Fruit fly (Drosophila melanogaster) whole organism, embryonic: ENCODE measurements around the gene CG17646.

ENCODE experiments used
- Awh ChIP-seq: fragments of 200-800 bp; sonication (Bioruptor generic); IDR thresholded peaks from 2 replicates; pipeline ENCODE4, ENCODE4 v1.3.6; 2022; ENCODE audit warnings: missing biosample characterization, missing genetic modification characterization
- Blimp-1 ChIP-seq: fragments of 200-800 bp; sonication (Bioruptor generic); optimal IDR thresholded peaks from 3 replicates; lab custom pipeline; 2018; ENCODE audit warnings: missing biosample characterization, missing genetic modification characterization, mild to moderate bottlenecking, moderate library complexity, missing genetic modification reagents
- CG1024 ChIP-seq: fragments of 200-800 bp; sonication (Bioruptor generic); IDR thresholded peaks from 2 replicates; pipeline ENCODE4 v1.3.6; 2022; ENCODE audit warnings: missing biosample characterization, missing genetic modification characterization
- CG10366 ChIP-seq: fragments of 200-800 bp; sonication (Bioruptor generic); IDR thresholded peaks from 2 replicates; pipeline ENCODE4 v1.3.6; 2022; ENCODE audit warnings: missing biosample characterization, missing genetic modification characterization
- CG12299 ChIP-seq: fragments of 200-800 bp; sonication (Bioruptor generic); optimal IDR thresholded peaks from 2 replicates; lab custom pipeline; 2018; ENCODE audit warnings: missing biosample characterization, mild to moderate bottlenecking, missing genetic modification characterization
- CG12659 ChIP-seq: fragments of 200-800 bp; sonication (Bioruptor generic); optimal IDR thresholded peaks from 3 replicates; lab custom pipeline; 2017; ENCODE audit warnings: mild to moderate bottlenecking, missing biosample characterization, missing genetic modification reagents, missing genetic modification characterization
- CG15601 ChIP-seq: fragments of 200-800 bp; sonication (Bioruptor generic); optimal IDR thresholded peaks from 3 replicates; lab custom pipeline; 2019; ENCODE audit warnings: missing biosample characterization, mild to moderate bottlenecking, missing genetic modification characterization, moderate library complexity
- CG1647 ChIP-seq: fragments of 200-800 bp; sonication (Bioruptor generic); optimal IDR thresholded peaks from 3 replicates; lab custom pipeline; 2016; ENCODE audit warnings: missing biosample characterization, missing genetic modification characterization
- CG1792 ChIP-seq: fragments of 200-800 bp; sonication (Bioruptor generic); optimal IDR thresholded peaks from 2 replicates; lab custom pipeline; 2016; ENCODE audit warnings: missing biosample characterization, missing genetic modification characterization
- CG18764 ChIP-seq: fragments of 200-800 bp; sonication (Bioruptor generic); optimal IDR thresholded peaks from 3 replicates; lab custom pipeline; 2016; ENCODE audit warnings: missing biosample characterization, missing genetic modification characterization
- CG31388 ChIP-seq: fragments of 200-800 bp; sonication (Bioruptor generic); optimal IDR thresholded peaks from 2 replicates; lab custom pipeline; 2016; ENCODE audit warnings: missing biosample characterization, missing genetic modification characterization
- CG3163 ChIP-seq: fragments of 200-800 bp; sonication (Bioruptor generic); optimal IDR thresholded peaks from 3 replicates; lab custom pipeline; 2016; ENCODE audit warnings: missing biosample characterization, missing genetic modification characterization
- CG33557 ChIP-seq: fragments of 200-800 bp; sonication (Bioruptor generic); optimal IDR thresholded peaks from 2 replicates; lab custom pipeline; 2019; ENCODE audit warnings: missing biosample characterization, mild to moderate bottlenecking, missing genetic modification characterization, moderate library complexity
- CG3726 ChIP-seq: fragments of 200-800 bp; sonication (Bioruptor generic); IDR thresholded peaks from 3 replicates; pipeline ENCODE4, ENCODE4 v1.3.6; 2022; ENCODE audit warnings: missing biosample characterization, missing genetic modification characterization
- CG43689 ChIP-seq: fragments of 200-800 bp; sonication (Bioruptor generic); IDR thresholded peaks from 2 replicates; pipeline ENCODE4 v1.3.6; 2022; ENCODE audit warnings: missing biosample characterization, missing genetic modification characterization
- CG4424 ChIP-seq: fragments of 200-800 bp; sonication (Bioruptor generic); optimal IDR thresholded peaks from 3 replicates; lab custom pipeline; 2016; ENCODE audit warnings: missing biosample characterization, missing genetic modification characterization
- CG4854 ChIP-seq: fragments of 200-800 bp; sonication (Bioruptor generic); optimal IDR thresholded peaks from 2 replicates; lab custom pipeline; 2016; ENCODE audit warnings: missing biosample characterization, missing genetic modification characterization, inconsistent platforms
- CG5180 ChIP-seq: fragments of 200-800 bp; sonication (Bioruptor generic); optimal IDR thresholded peaks from 3 replicates; lab custom pipeline; 2017; ENCODE audit warnings: missing biosample characterization, missing genetic modification characterization, mild to moderate bottlenecking, moderate library complexity, missing genetic modification reagents
- CG6254 ChIP-seq: fragments of 200-800 bp; sonication (Bioruptor generic); optimal IDR thresholded peaks from 3 replicates; lab custom pipeline; 2017; ENCODE audit warnings: mild to moderate bottlenecking, missing biosample characterization, missing genetic modification reagents, missing genetic modification characterization
- CG7372 ChIP-seq: fragments of 200-800 bp; sonication (Bioruptor generic); IDR thresholded peaks from 2 replicates; pipeline ENCODE4 v1.3.6; 2022; ENCODE audit warnings: missing biosample characterization, missing genetic modification characterization
- D19B ChIP-seq: fragments of 200-800 bp; sonication (Bioruptor generic); optimal IDR thresholded peaks from 2 replicates; lab custom pipeline; 2017; ENCODE audit warnings: missing biosample characterization, mild to moderate bottlenecking, missing genetic modification characterization
- Dp ChIP-seq: fragments of 200-800 bp; sonication (Bioruptor generic); optimal IDR thresholded peaks from 2 replicates; lab custom pipeline; 2018; ENCODE audit warnings: missing biosample characterization, mild to moderate bottlenecking, missing genetic modification characterization, moderate library complexity
- Fer3 ChIP-seq: fragments of 200-800 bp; sonication (Bioruptor generic); optimal IDR thresholded peaks from 2 replicates; lab custom pipeline; 2018; ENCODE audit warnings: missing biosample characterization, mild to moderate bottlenecking, missing genetic modification characterization, moderate library complexity
- Gug ChIP-seq: fragments of 200-800 bp; sonication (Bioruptor generic); IDR thresholded peaks from 4 replicates; pipeline ENCODE4 v1.3.6; 2022; ENCODE audit warnings: missing biosample characterization, missing genetic modification characterization
- HLH54F ChIP-seq: fragments of 200-800 bp; sonication (Bioruptor generic); optimal IDR thresholded peaks from 3 replicates; lab custom pipeline; 2016; ENCODE audit warnings: missing biosample characterization, missing genetic modification characterization
- Hand ChIP-seq: fragments of 200-800 bp; sonication (Bioruptor generic); optimal IDR thresholded peaks from 2 replicates; lab custom pipeline; 2017; ENCODE audit warnings: mild to moderate bottlenecking, missing biosample characterization, missing genetic modification reagents, missing genetic modification characterization
- Lhr ChIP-seq: fragments of 200-800 bp; sonication (Bioruptor generic); optimal IDR thresholded peaks from 3 replicates; lab custom pipeline; 2017; ENCODE audit warnings: mild to moderate bottlenecking, missing biosample characterization, missing genetic modification reagents, missing genetic modification characterization
- Nf-YA ChIP-seq: fragments of 200-800 bp; sonication (Bioruptor generic); IDR thresholded peaks from 2 replicates; pipeline ENCODE4 v1.3.6; 2022; ENCODE audit warnings: missing biosample characterization, missing genetic modification characterization
- Scr ChIP-seq: fragments of 200-800 bp; sonication (Bioruptor generic); IDR thresholded peaks from 2 replicates; pipeline ENCODE4 v1.3.6; 2022; ENCODE audit warnings: missing biosample characterization, missing genetic modification characterization; ENCODE audit not compliant: partially characterized antibody
- Vsx1 ChIP-seq: fragments of 200-800 bp; sonication (Bioruptor generic); optimal IDR thresholded peaks from 2 replicates; lab custom pipeline; 2017; ENCODE audit warnings: missing biosample characterization, mild to moderate bottlenecking, missing genetic modification characterization, missing genetic modification reagents
- Xrp1 ChIP-seq: fragments of 200-800 bp; sonication (Bioruptor generic); IDR thresholded peaks from 2 replicates; pipeline ENCODE4 v1.3.6; 2022; ENCODE audit warnings: missing biosample characterization, missing genetic modification characterization
- abd-A ChIP-seq: fragments of 200-800 bp; sonication (Bioruptor generic); optimal IDR thresholded peaks from 3 replicates; lab custom pipeline; 2019; ENCODE audit warnings: missing biosample characterization, mild to moderate bottlenecking, missing genetic modification characterization, moderate library complexity
- ac ChIP-seq: fragments of 200-800 bp; sonication (Bioruptor generic); optimal IDR thresholded peaks from 3 replicates; lab custom pipeline; 2017; ENCODE audit warnings: missing biosample characterization, mild to moderate bottlenecking, missing genetic modification characterization
- ap ChIP-seq: fragments of 200-800 bp; sonication (Bioruptor generic); IDR thresholded peaks from 2 replicates; pipeline ENCODE4 v1.3.6; 2022; ENCODE audit warnings: missing biosample characterization, missing genetic modification characterization
- ara ChIP-seq: fragments of 200-800 bp; sonication (Bioruptor generic); IDR thresholded peaks from 2 replicates; pipeline ENCODE4 v1.3.6; 2022; ENCODE audit warnings: missing biosample characterization, missing genetic modification characterization
- cato ChIP-seq: fragments of 200-800 bp; sonication (Bioruptor generic); optimal IDR thresholded peaks from 2 replicates; lab custom pipeline; 2016; ENCODE audit warnings: missing biosample characterization, missing genetic modification characterization, borderline replicate concordance
- dmrt99B ChIP-seq: fragments of 200-800 bp; sonication (Bioruptor generic); optimal IDR thresholded peaks from 2 replicates; lab custom pipeline; 2018; ENCODE audit warnings: missing biosample characterization, mild to moderate bottlenecking, missing genetic modification characterization, moderate library complexity
- dysf ChIP-seq: fragments of 200-800 bp; sonication (Bioruptor generic); IDR thresholded peaks from 3 replicates; pipeline ENCODE4 v1.3.6; 2022; ENCODE audit warnings: missing biosample characterization, missing genetic modification characterization
- ewg ChIP-seq: fragments of 200-800 bp; sonication (Bioruptor generic); optimal IDR thresholded peaks from 3 replicates; lab custom pipeline; 2017; ENCODE audit warnings: mild to moderate bottlenecking, missing biosample characterization, missing genetic modification reagents, missing genetic modification characterization
- gt ChIP-seq: fragments of 200-800 bp; sonication (Bioruptor generic); IDR thresholded peaks from 2 replicates; pipeline ENCODE4 v1.3.6; 2022; ENCODE audit warnings: missing biosample characterization, missing genetic modification characterization
- hkb ChIP-seq, 2 experiments: fragments of 200-800 bp in 1 of 2; fragments of >200 bp in 1 of 2; sonication (Bioruptor generic) in 1 of 2; IDR thresholded peaks in 1 of 2; optimal IDR thresholded peaks in 1 of 2; 2 replicates each; pipeline versions ENCODE4 v1.3.6 to Lab custom; 2017 to 2022; ENCODE audit warnings: missing biosample characterization in 1 of 2, missing genetic modification characterization in 1 of 2
- luna ChIP-seq: fragments of 200-800 bp; sonication (Bioruptor generic); optimal IDR thresholded peaks from 2 replicates; lab custom pipeline; 2016; ENCODE audit warnings: missing biosample characterization, missing genetic modification characterization
- ranshi ChIP-seq: fragments of 200-800 bp; sonication (Bioruptor generic); IDR thresholded peaks from 2 replicates; pipeline ENCODE4 v1.3.6; 2022; ENCODE audit warnings: missing biosample characterization, missing genetic modification characterization
- row ChIP-seq: fragments of 200-800 bp; sonication (Bioruptor generic); IDR thresholded peaks from 3 replicates; pipeline ENCODE4 v1.3.6; 2022; ENCODE audit warnings: missing biosample characterization, missing genetic modification characterization
- sd ChIP-seq: fragments of 200-800 bp; sonication (Bioruptor generic); optimal IDR thresholded peaks from 3 replicates; lab custom pipeline; 2018; ENCODE audit warnings: missing biosample characterization, mild to moderate bottlenecking, missing genetic modification characterization, moderate library complexity
- sens-2 ChIP-seq: fragments of 200-800 bp; sonication (Bioruptor generic); IDR thresholded peaks from 2 replicates; pipeline ENCODE4 v1.3.6; 2022; ENCODE audit warnings: missing biosample characterization, missing genetic modification characterization
- slp2 ChIP-seq: fragments of 200-800 bp; sonication (Bioruptor generic); optimal IDR thresholded peaks from 2 replicates; lab custom pipeline; 2016; ENCODE audit warnings: missing biosample characterization, missing genetic modification characterization
- sr ChIP-seq: fragments of 200-800 bp; sonication (Bioruptor generic); IDR thresholded peaks from 3 replicates; pipeline ENCODE4 v1.3.6; 2022; ENCODE audit warnings: missing biosample characterization, missing genetic modification characterization
- trh ChIP-seq: fragments of 200-800 bp; sonication (Bioruptor generic); optimal IDR thresholded peaks from 2 replicates; lab custom pipeline; 2016; ENCODE audit warnings: missing biosample characterization, missing genetic modification characterization
- wor ChIP-seq: fragments of 200-800 bp; sonication (Bioruptor generic); IDR thresholded peaks from 2 replicates; pipeline ENCODE4 v1.3.6; 2022; ENCODE audit warnings: missing biosample characterization, missing genetic modification characterization
- z ChIP-seq: fragments of 200-800 bp; sonication (Bioruptor generic); IDR thresholded peaks from 3 replicates; pipeline ENCODE4 v1.3.6; 2022; ENCODE audit warnings: missing biosample characterization, missing genetic modification characterization
- zfh2 ChIP-seq: fragments of 200-800 bp; sonication (Bioruptor generic); optimal IDR thresholded peaks from 2 replicates; lab custom pipeline; 2016; ENCODE audit warnings: missing biosample characterization, missing genetic modification characterization

CG17646 gene

DNA sequence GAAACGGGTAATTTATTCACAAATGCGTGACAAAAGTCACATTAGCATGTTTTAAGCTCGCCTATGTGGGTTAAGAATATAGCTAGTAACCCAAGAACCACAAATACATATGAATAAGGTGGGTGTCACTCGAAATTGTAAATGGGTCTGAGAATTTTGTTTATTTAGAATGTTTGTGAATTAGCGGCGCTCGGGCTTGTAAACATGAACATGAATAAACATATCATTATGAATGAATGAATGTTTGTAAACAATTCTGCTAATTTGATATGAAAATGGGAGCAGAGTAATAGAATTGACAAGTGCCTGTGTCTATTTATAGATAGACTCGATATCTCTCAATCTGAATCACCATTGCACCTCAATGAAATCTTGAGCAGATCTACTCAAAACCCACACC is 2.8 kb downstream of the CG17646 start:
- TF ChIP-seq CG43689 (GFP tag; lab: Robert Waterston, UW): no peak
- no peak for TF ChIP-seq Scr
- no peak for TF ChIP-seq sr
- no peak for TF ChIP-seq dysf (GFP tag; lab: Robert Waterston, UW)
- peak; percentile 11 for TF ChIP-seq Vsx1 (GFP tag; lab: Kevin White, UChicago)
- TF ChIP-seq CG12659 (GFP tag; lab: Kevin White, UChicago): no peak
- no peak for TF ChIP-seq ap (GFP tag; lab: Robert Waterston, UW)
- TF ChIP-seq HLH54F (GFP tag; lab: Kevin White, UChicago): no peak
- TF ChIP-seq Lhr: no peak
- no peak for TF ChIP-seq dmrt99B (tag; lab: Kevin White, UChicago)
- TF ChIP-seq abd-A (tag; lab: Kevin White, UChicago): no peak
- peak; percentile 9 for TF ChIP-seq Fer3
- no peak for TF ChIP-seq CG1792 (GFP tag; lab: Kevin White, UChicago)
- no peak for TF ChIP-seq D19B
- TF ChIP-seq CG12299 (tag; lab: Kevin White, UChicago): no peak
- no peak for TF ChIP-seq CG3163 (GFP tag; lab: Kevin White, UChicago)
- TF ChIP-seq slp2: no peak
- TF ChIP-seq CG5180 (GFP tag; lab: Kevin White, UChicago): no peak
- no peak for TF ChIP-seq ewg (GFP tag; lab: Kevin White, UChicago)
- TF ChIP-seq Dp (GFP tag; lab: Kevin White, UChicago): no peak
- TF ChIP-seq CG15601 (tag; lab: Kevin White, UChicago): peak; percentile 49
- no peak for TF ChIP-seq luna (GFP tag; lab: Kevin White, UChicago)
- no peak for TF ChIP-seq CG6254 (GFP tag; lab: Kevin White, UChicago)
- TF ChIP-seq ranshi: no peak
- no peak for TF ChIP-seq Gug (GFP tag; lab: Robert Waterston, UW)
- no peak for TF ChIP-seq sens-2 (GFP tag; lab: Robert Waterston, UW)
- TF ChIP-seq CG10366 (GFP tag; lab: Robert Waterston, UW): no peak
- TF ChIP-seq CG31388: no peak
- no peak for TF ChIP-seq gt
- TF ChIP-seq row (GFP tag; lab: Robert Waterston, UW): no peak
- no peak for TF ChIP-seq CG33557 (GFP tag; lab: Kevin White, UChicago)
- no peak for TF ChIP-seq CG1647 (GFP tag; lab: Kevin White, UChicago)
- no peak for TF ChIP-seq CG1024 (GFP tag; lab: Robert Waterston, UW)
- TF ChIP-seq CG7372 (GFP tag; lab: Robert Waterston, UW): no peak
- no peak for TF ChIP-seq CG4854 (GFP tag; lab: Kevin White, UChicago)
- TF ChIP-seq sd (tag; lab: Kevin White, UChicago): peak; percentile 32
- TF ChIP-seq trh (GFP tag; lab: Kevin White, UChicago): no peak
- no peak for TF ChIP-seq cato (GFP tag; lab: Kevin White, UChicago)
- TF ChIP-seq Xrp1: no peak
- TF ChIP-seq CG3726 (GFP tag; lab: Robert Waterston, UW): no peak
- TF ChIP-seq wor: no peak
- no peak for TF ChIP-seq Nf-YA (GFP tag; lab: Robert Waterston, UW)
- no peak for TF ChIP-seq hkb (optimal IDR thresholded peaks at IDR 0.05; lab: Kevin White, UChicago)
- no peak for TF ChIP-seq hkb (GFP tag; IDR thresholded peaks at IDR 0.05; lab: Robert Waterston, UW)
- no peak for TF ChIP-seq CG18764 (GFP tag; lab: Kevin White, UChicago)
- TF ChIP-seq CG4424: no peak
- no peak for TF ChIP-seq Blimp-1 (GFP tag; lab: Kevin White, UChicago)
- TF ChIP-seq ara (GFP tag; lab: Robert Waterston, UW): 0 out of 2 replicates have a peak, but pooled peaks have one; percentile 27
- TF ChIP-seq ac: no peak
- no peak for TF ChIP-seq Hand (GFP tag; lab: Kevin White, UChicago)
- TF ChIP-seq z (GFP tag; lab: Robert Waterston, UW): no peak
- TF ChIP-seq Awh (GFP tag; lab: Robert Waterston, UW): no peak
- TF ChIP-seq zfh2 (GFP tag; lab: Kevin White, UChicago): no peak
